Worm (Caenorhabditis elegans): Measurements from ENCODE around the gene ctsa-4.1.

The ctsa-4.1 gene

ce11 chrII:6320655-6321388, 46.0 kb upstream of the ctsa-4.1 start, which contains the start of gene efr-3 (continued):
- TF ChIP-seq skn-1 (tag; optimal IDR thresholded peaks at IDR 0.05) (peak; percentile 40), F16B12.6 (tag; optimal IDR thresholded peaks at IDR 0.05) (peak; percentile 31), rnt-1 (tag; optimal IDR thresholded peaks at IDR 0.05) (peak; percentile 58), lin-35 (GFP tag; optimal IDR thresholded peaks at IDR 0.05) (peak; percentile 93 to 97), ceh-82 (tag; optimal IDR thresholded peaks at IDR 0.05) (peak in 1 of 3 experiments; percentile 40), elt-2 (tag; optimal IDR thresholded peaks at IDR 0.05) (no peak), swsn-7 (tag; optimal IDR thresholded peaks at IDR 0.05) (peak; percentile 21), irx-1 (tag; optimal IDR thresholded peaks at IDR 0.05) (no peak), ets-5 (GFP tag; IDR thresholded peaks at IDR 0.05) (no peak), unc-86 (tag; optimal IDR thresholded peaks at IDR 0.05) (peak; percentile 28), alr-1 (tag; optimal IDR thresholded peaks at IDR 0.05; ENCODE audit: borderline replicate concordance) (no peak), ceh-88 (GFP tag; IDR thresholded peaks at IDR 0.05) (no peak), nhr-11 (tag; optimal IDR thresholded peaks at IDR 0.05) (peak; percentile 18), fkh-4 (tag; optimal IDR thresholded peaks at IDR 0.05; ENCODE audit: borderline replicate concordance) (no peak), nhr-85 (tag) (peak; percentile 51), elt-3 (tag; optimal IDR thresholded peaks at IDR 0.05) (peak in 1 of 6 experiments; percentile 27), grh-1 (GFP tag; IDR thresholded peaks at IDR 0.05) (no peak), snu-23 (GFP tag; optimal IDR thresholded peaks at IDR 0.05) (peak; percentile 55), hpl-2 (GFP tag; optimal IDR thresholded peaks at IDR 0.05) (no peak), fkh-8 (tag; optimal IDR thresholded peaks at IDR 0.05) (peak; percentile 3), mef-2 (tag; optimal IDR thresholded peaks at IDR 0.05) (no peak), lsy-2 (tag; optimal IDR thresholded peaks at IDR 0.05) (peak; percentile 65 to 79), vab-15 (tag; optimal IDR thresholded peaks at IDR 0.05) (no peak), nhr-84 (tag; optimal IDR thresholded peaks at IDR 0.05) (no peak), ceh-63 (GFP tag; optimal IDR thresholded peaks at IDR 0.05) (no peak), nhr-20 (tag; optimal IDR thresholded peaks at IDR 0.05) (peak; percentile 38), Y116A8C.19 (tag; optimal IDR thresholded peaks at IDR 0.05; ENCODE audit: borderline replicate concordance) (no peak), lin-39 (tag; optimal IDR thresholded peaks at IDR 0.05) (peak; percentile 38), sup-37 (GFP tag; optimal IDR thresholded peaks at IDR 0.05) (no peak), egl-27 (tag; optimal IDR thresholded peaks at IDR 0.05) (no peak), ces-1 (GFP tag; optimal IDR thresholded peaks at IDR 0.05) (no peak), mab-9 (GFP tag; IDR thresholded peaks at IDR 0.05) (no peak), ceh-90 (tag; optimal IDR thresholded peaks at IDR 0.05) (no peak), isw-1 (GFP tag; IDR thresholded peaks at IDR 0.05) (peak; percentile 51), C16A3.4 (tag; optimal IDR thresholded peaks at IDR 0.05) (peak; percentile 16), nhr-28 (tag; optimal IDR thresholded peaks at IDR 0.05) (no peak)

- no peak for TF ChIP-seq aha-1 (tag; optimal IDR thresholded peaks at IDR 0.05)
- no peak for TF ChIP-seq fos-1 (tag; optimal IDR thresholded peaks at IDR 0.05)
- no peak for TF ChIP-seq jun-1 (tag; optimal IDR thresholded peaks at IDR 0.05)
- TF ChIP-seq nhr-90 (tag; optimal IDR thresholded peaks at IDR 0.05; ENCODE audit: poor library complexity): no peak
- no peak for TF ChIP-seq sox-4 (tag; optimal IDR thresholded peaks at IDR 0.05)
- no peak for TF ChIP-seq nhr-12 (tag; optimal IDR thresholded peaks at IDR 0.05)
- no peak for TF ChIP-seq ceh-90 (tag; optimal IDR thresholded peaks at IDR 0.05)
- no peak for TF ChIP-seq fkh-4 (tag; optimal IDR thresholded peaks at IDR 0.05; ENCODE audit: borderline replicate concordance)
- TF ChIP-seq ceh-82 (tag; optimal IDR thresholded peaks at IDR 0.05): no peak
- TF ChIP-seq lsy-2 (tag; optimal IDR thresholded peaks at IDR 0.05): no peak
- no peak for TF ChIP-seq nhr-85 (tag)
- TF ChIP-seq ceh-63 (GFP tag; optimal IDR thresholded peaks at IDR 0.05): no peak
- TF ChIP-seq egl-27 (tag; optimal IDR thresholded peaks at IDR 0.05): no peak
Observed at ce11 chrII:6322081-6322480, 44.7 kb upstream of the ctsa-4.1 start.
